Worm (Caenorhabditis elegans) whole organism, L3 larva: ENCODE results near the gene gfl-1.

ENCODE experiments used
- R02D3.7 ChIP-seq: fragments of 150-350 bp; optimal IDR thresholded peaks from 2 replicates; lab custom pipeline; 2014; ENCODE audit warnings: missing biosample characterization, missing genetic modification characterization
- ZK546.5 ChIP-seq: sonication (generic microtip); optimal IDR thresholded peaks from 2 replicates; lab custom pipeline; 2017; ENCODE audit warnings: missing biosample characterization, missing genetic modification characterization
- aly-2 ChIP-seq: fragments of 150-350 bp; optimal IDR thresholded peaks from 2 replicates; lab custom pipeline; 2014; ENCODE audit warnings: missing biosample characterization, missing genetic modification characterization
- ceh-16 ChIP-seq: sonication (generic microtip); optimal IDR thresholded peaks from 2 replicates; lab custom pipeline; 2017; ENCODE audit warnings: missing biosample characterization, missing genetic modification characterization
- ceh-28 ChIP-seq: fragments of 150-350 bp; optimal IDR thresholded peaks from 2 replicates; lab custom pipeline; 2014; ENCODE audit warnings: missing biosample characterization, missing genetic modification reagents, missing genetic modification characterization
- ceh-82 ChIP-seq: fragments of 150-350 bp; optimal IDR thresholded peaks from 2 replicates; lab custom pipeline; 2014; ENCODE audit warnings: missing biosample characterization, missing genetic modification characterization
- ceh-9 ChIP-seq: sonication (generic microtip); optimal IDR thresholded peaks from 2 replicates; lab custom pipeline; 2018; ENCODE audit warnings: missing biosample characterization, missing genetic modification characterization
- daf-12 ChIP-seq: fragments of 150-350 bp; optimal IDR thresholded peaks from 2 replicates; lab custom pipeline; 2014; ENCODE audit warnings: missing biosample characterization, missing genetic modification reagents, missing genetic modification characterization
- egl-5 ChIP-seq: fragments of 150-350 bp; optimal IDR thresholded peaks from 2 replicates; lab custom pipeline; 2017; ENCODE audit warnings: missing biosample characterization, missing genetic modification reagents, missing genetic modification characterization, inconsistent platforms
- elt-1 ChIP-seq: fragments of 150-350 bp; optimal IDR thresholded peaks from 2 replicates; lab custom pipeline; 2014; ENCODE audit warnings: missing biosample characterization, missing genetic modification characterization
- elt-2 ChIP-seq: sonication (generic microtip); optimal IDR thresholded peaks from 2 replicates; lab custom pipeline; 2016; ENCODE audit warnings: missing genetic modification reagents, mild to moderate bottlenecking, missing genetic modification characterization, missing compliant biosample characterization
- elt-3 ChIP-seq, 3 experiments: fragments of 150-350 bp in 1 of 3; sonication (generic microtip) in 2 of 3; optimal IDR thresholded peaks; 2 replicates in 2 of 3; 4 replicates in 1 of 3; lab custom pipeline; 2014 to 2017; ENCODE audit warnings: missing biosample characterization in 3 of 3, missing genetic modification characterization in 3 of 3
- fkh-10 ChIP-seq: sonication (generic microtip); optimal IDR thresholded peaks from 2 replicates; lab custom pipeline; 2017; ENCODE audit warnings: missing biosample characterization, missing genetic modification reagents, missing genetic modification characterization
- fkh-2 ChIP-seq: fragments of 150-350 bp; optimal IDR thresholded peaks from 2 replicates; lab custom pipeline; 2014; ENCODE audit warnings: missing biosample characterization, missing genetic modification reagents, missing genetic modification characterization
- fos-1 ChIP-seq: fragments of 150-350 bp; optimal IDR thresholded peaks from 2 replicates; lab custom pipeline; 2014; ENCODE audit warnings: missing biosample characterization, missing genetic modification characterization
- hmg-11 ChIP-seq: sonication (generic microtip); optimal IDR thresholded peaks from 2 replicates; lab custom pipeline; 2016; ENCODE audit warnings: missing genetic modification characterization, missing compliant biosample characterization
- jun-1 ChIP-seq: fragments of 150-350 bp; optimal IDR thresholded peaks from 2 replicates; lab custom pipeline; 2014; ENCODE audit warnings: missing biosample characterization, missing genetic modification reagents, missing genetic modification characterization
- lin-15B ChIP-seq: fragments of 150-350 bp; optimal IDR thresholded peaks from 2 replicates; lab custom pipeline; 2014; ENCODE audit warnings: missing biosample characterization, missing genetic modification characterization
- lin-39 ChIP-seq: fragments of 150-350 bp; optimal IDR thresholded peaks from 2 replicates; lab custom pipeline; 2018; ENCODE audit warnings: missing biosample characterization, missing genetic modification reagents, missing genetic modification characterization
- lsy-12 ChIP-seq: sonication (generic microtip); optimal IDR thresholded peaks from 2 replicates; lab custom pipeline; 2016; ENCODE audit warnings: mild to moderate bottlenecking, missing genetic modification characterization, missing compliant biosample characterization
- mdl-1 ChIP-seq: fragments of 150-350 bp; optimal IDR thresholded peaks from 2 replicates; lab custom pipeline; 2014; ENCODE audit warnings: missing biosample characterization, missing genetic modification characterization
- mml-1 ChIP-seq: fragments of 150-350 bp; sonication (generic microtip); optimal IDR thresholded peaks from 3 replicates; lab custom pipeline; 2014; ENCODE audit warnings: missing biosample characterization, missing genetic modification characterization
- nfya-1 ChIP-seq: sonication (generic microtip); optimal IDR thresholded peaks from 2 replicates; lab custom pipeline; 2017; ENCODE audit warnings: missing genetic modification characterization, mild to moderate bottlenecking, missing compliant biosample characterization, antibody characterized with exemption, moderate library complexity; ENCODE audit not compliant: insufficient read depth
- nhr-11 ChIP-seq: fragments of 150-350 bp; optimal IDR thresholded peaks from 2 replicates; lab custom pipeline; 2014; ENCODE audit warnings: missing biosample characterization, missing genetic modification characterization
- nhr-12 ChIP-seq: fragments of 150-350 bp; optimal IDR thresholded peaks from 2 replicates; lab custom pipeline; 2014; ENCODE audit warnings: missing biosample characterization, missing genetic modification characterization
- nhr-23 ChIP-seq: fragments of 150-350 bp; optimal IDR thresholded peaks from 2 replicates; lab custom pipeline; 2014; ENCODE audit warnings: missing biosample characterization, missing genetic modification reagents, missing genetic modification characterization
- nhr-237 ChIP-seq: fragments of 150-350 bp; optimal IDR thresholded peaks from 2 replicates; lab custom pipeline; 2014; ENCODE audit warnings: missing biosample characterization, missing genetic modification characterization
- nhr-25 ChIP-seq: sonication (generic microtip); optimal IDR thresholded peaks from 2 replicates; lab custom pipeline; 2017; ENCODE audit warnings: missing biosample characterization, missing genetic modification characterization
- nhr-28 ChIP-seq: fragments of 150-350 bp; optimal IDR thresholded peaks from 2 replicates; lab custom pipeline; 2014; ENCODE audit warnings: missing biosample characterization, missing genetic modification characterization
- nhr-43 ChIP-seq: sonication (generic microtip); optimal IDR thresholded peaks from 2 replicates; lab custom pipeline; 2016; ENCODE audit warnings: mild to moderate bottlenecking, missing genetic modification characterization, missing compliant biosample characterization; ENCODE audit not compliant: poor library complexity, severe bottlenecking
- nhr-67 ChIP-seq: fragments of 150-350 bp; optimal IDR thresholded peaks from 2 replicates; lab custom pipeline; 2014; ENCODE audit warnings: missing biosample characterization, missing genetic modification characterization
- nhr-76 ChIP-seq: fragments of 150-350 bp; sonication (generic microtip); optimal IDR thresholded peaks from 5 replicates; lab custom pipeline; 2014; ENCODE audit warnings: missing biosample characterization, missing genetic modification characterization
- pha-4 ChIP-seq: fragments of 150-350 bp; optimal IDR thresholded peaks from 2 replicates; lab custom pipeline; 2014; ENCODE audit warnings: missing biosample characterization, missing genetic modification reagents, missing genetic modification characterization
- pqm-1 ChIP-seq: fragments of 150-350 bp; optimal IDR thresholded peaks from 2 replicates; lab custom pipeline; 2017; ENCODE audit warnings: missing biosample characterization, missing genetic modification characterization, inconsistent platforms
- sea-2 ChIP-seq: fragments of 150-350 bp; sonication (generic microtip); optimal IDR thresholded peaks from 4 replicates; lab custom pipeline; 2014; ENCODE audit warnings: missing biosample characterization, missing genetic modification reagents, missing genetic modification characterization
- skn-1 ChIP-seq: fragments of 150-350 bp; optimal IDR thresholded peaks from 2 replicates; lab custom pipeline; 2014; ENCODE audit warnings: missing biosample characterization, missing genetic modification characterization
- snpc-4 ChIP-seq: fragments of 150-350 bp; optimal IDR thresholded peaks from 2 replicates; lab custom pipeline; 2014; ENCODE audit warnings: missing biosample characterization, missing genetic modification characterization
- tbx-2 ChIP-seq: sonication (generic microtip); optimal IDR thresholded peaks from 2 replicates; lab custom pipeline; 2016; ENCODE audit warnings: mild to moderate bottlenecking, missing genetic modification characterization, missing compliant biosample characterization
- unc-39 ChIP-seq: sonication (generic microtip); optimal IDR thresholded peaks from 4 replicates; lab custom pipeline; 2017; ENCODE audit warnings: missing biosample characterization, missing genetic modification characterization
- unc-62 ChIP-seq: fragments of 150-350 bp; sonication (generic microtip); optimal IDR thresholded peaks from 4 replicates; lab custom pipeline; 2014; ENCODE audit warnings: missing biosample characterization, missing genetic modification reagents, missing genetic modification characterization
- zag-1 ChIP-seq: fragments of 150-350 bp; optimal IDR thresholded peaks from 2 replicates; lab custom pipeline; 2014; ENCODE audit warnings: missing biosample characterization, missing genetic modification characterization
- ztf-11 ChIP-seq: fragments of 150-350 bp; optimal IDR thresholded peaks from 2 replicates; lab custom pipeline; 2014; ENCODE audit warnings: missing biosample characterization, missing genetic modification characterization
- ztf-4 ChIP-seq: fragments of 150-350 bp; optimal IDR thresholded peaks from 2 replicates; lab custom pipeline; 2014; ENCODE audit warnings: missing biosample characterization, missing genetic modification characterization

The gfl-1 gene

ce11 chrIV:11503654-11504053 is 17.4 kb upstream of the gfl-1 start:
- TF ChIP-seq nhr-23 (peak; percentile 53), lsy-12 (no peak), ceh-28 (tag; lab: Kevin White, UChicago) (peak; percentile 13)

- no peak for TF ChIP-seq nhr-12
- no peak for TF ChIP-seq nhr-43
- TF ChIP-seq jun-1 (tag; lab: Kevin White, UChicago), result no peak
- no peak for TF ChIP-seq unc-39 (tag; lab: Kevin White, UChicago)
- no peak for TF ChIP-seq lin-15B (tag; lab: Kevin White, UChicago)
- TF ChIP-seq nhr-23, result no peak
- no peak for TF ChIP-seq lin-39 (tag; lab: Kevin White, UChicago)
- TF ChIP-seq ceh-82 (tag; lab: Kevin White, UChicago), result no peak
These were observed 16.7 kb upstream of the gfl-1 start, which contains the start of gene twk-25 for ce11 chrIV:11504416-11504815. twk-25 (plus strand) TSS chrIV:11504716.

ce11 chrIV:11510664-11511063 is 10.4 kb upstream of the gfl-1 start, which contains the start of gene M04B2.6:
M04B2.6 (minus strand) TSS chrIV:11510764.
- no peak for TF ChIP-seq nhr-25 (tag; lab: Kevin White, UChicago)
- no peak for TF ChIP-seq R02D3.7 (tag; lab: Kevin White, UChicago)
- no peak for TF ChIP-seq pha-4
- no peak for TF ChIP-seq ceh-9 (tag; lab: Kevin White, UChicago)
- no peak for TF ChIP-seq unc-62 (GFP tag; lab: Kevin White, UChicago)
- TF ChIP-seq nhr-43, result no peak
- TF ChIP-seq ceh-16 (tag; lab: Kevin White, UChicago), result no peak
- TF ChIP-seq ztf-11 (tag; lab: Kevin White, UChicago), result no peak
- TF ChIP-seq fos-1, result no peak
- TF ChIP-seq, all 47 proteins: peak for 0

- TF ChIP-seq sea-2 (GFP tag; lab: Kevin White, UChicago) (peak; percentile 25), ztf-11 (tag; lab: Kevin White, UChicago) (no peak), lsy-12 (peak; percentile 58), fkh-10 (GFP tag; lab: Kevin White, UChicago) (no peak), unc-39 (tag; lab: Kevin White, UChicago) (no peak), ceh-16 (tag; lab: Kevin White, UChicago) (no peak), elt-1 (tag; lab: Kevin White, UChicago) (no peak), ceh-82 (tag; lab: Kevin White, UChicago) (no peak), daf-12 (tag; lab: Kevin White, UChicago) (no peak), lin-15B (tag; lab: Kevin White, UChicago) (peak; percentile 59), elt-2 (tag; lab: Kevin White, UChicago) (peak; percentile 57), nhr-237 (tag; lab: Kevin White, UChicago) (no peak), pha-4 (peak; percentile 81), R02D3.7 (tag; lab: Kevin White, UChicago) (peak; percentile 71), ceh-28 (tag; lab: Kevin White, UChicago) (peak; percentile 91), unc-62 (GFP tag; lab: Kevin White, UChicago) (peak; percentile 32), ztf-4 (tag; lab: Kevin White, UChicago) (no peak), tbx-2 (tag; lab: Kevin White, UChicago) (no peak), nhr-11 (tag; lab: Kevin White, UChicago) (no peak), elt-3 (tag; optimal IDR thresholded peaks at IDR 0.05; lab: Kevin White, UChicago) (no peak), nhr-67 (no peak), nhr-28 (tag; lab: Kevin White, UChicago) (no peak), fkh-2 (tag; lab: Kevin White, UChicago) (no peak), ZK546.5 (no peak), nhr-23 (peak; percentile 77), zag-1 (no peak), skn-1 (tag; lab: Kevin White, UChicago) (no peak), egl-5 (tag; lab: Kevin White, UChicago) (no peak), lin-39 (tag; lab: Kevin White, UChicago) (no peak), hmg-11 (peak; percentile 71), nhr-76 (no peak), pqm-1 (peak; percentile 59), mdl-1 (tag; lab: Kevin White, UChicago) (no peak), nfya-1 (peak; percentile 73), nhr-25 (tag; lab: Kevin White, UChicago) (peak; percentile 56), snpc-4 (peak; percentile 36), mml-1 (tag; lab: Kevin White, UChicago) (no peak), nhr-43 (peak; percentile 52), aly-2 (tag; lab: Kevin White, UChicago) (no peak), fos-1 (no peak), jun-1 (tag; lab: Kevin White, UChicago) (peak; percentile 46)
These were observed 1.3 kb downstream of the gfl-1 start for ce11 chrIV:11522225-11522952.
